Worm (Caenorhabditis elegans) whole organism, L2 larva: Measurements from ENCODE around the gene rpb-12.

ENCODE experiments used
- C34F6.9 ChIP-seq: fragments of 150-350 bp; optimal IDR thresholded peaks from 2 replicates; lab custom pipeline; 2014; ENCODE audit warnings: missing biosample characterization, missing genetic modification characterization
- F13H6.1 ChIP-seq: sonication (generic microtip); optimal IDR thresholded peaks from 2 replicates; lab custom pipeline; 2016; ENCODE audit warnings: missing genetic modification characterization, missing compliant biosample characterization
- Y55F3AM.14 ChIP-seq: fragments of 200-800 bp; sonication (Bioruptor generic); optimal IDR thresholded peaks from 2 replicates; lab custom pipeline; 2018; ENCODE audit warnings: mild to moderate bottlenecking, missing genetic modification characterization, missing compliant biosample characterization
- alr-1 ChIP-seq: fragments of 150-350 bp; optimal IDR thresholded peaks from 2 replicates; lab custom pipeline; 2014; ENCODE audit warnings: missing biosample characterization, missing genetic modification characterization
- aly-2 ChIP-seq: fragments of 150-350 bp; optimal IDR thresholded peaks from 2 replicates; lab custom pipeline; 2014; ENCODE audit warnings: missing biosample characterization, missing genetic modification characterization
- ama-1 ChIP-seq: fragments of 150-350 bp; optimal IDR thresholded peaks from 2 replicates; lab custom pipeline; 2018; ENCODE audit warnings: inconsistent platforms
- blmp-1 ChIP-seq: sonication (generic microtip); optimal IDR thresholded peaks from 2 replicates; lab custom pipeline; 2017; ENCODE audit warnings: missing genetic modification characterization, mild to moderate bottlenecking, missing compliant biosample characterization, antibody characterized with exemption, moderate library complexity; ENCODE audit not compliant: insufficient read depth
- ceh-16 ChIP-seq: fragments of 150-350 bp; optimal IDR thresholded peaks from 2 replicates; lab custom pipeline; 2014; ENCODE audit warnings: missing biosample characterization, missing genetic modification characterization
- crh-2 ChIP-seq: sonication (generic microtip); optimal IDR thresholded peaks from 2 replicates; lab custom pipeline; 2017; ENCODE audit warnings: missing biosample characterization, missing genetic modification characterization
- egl-27 ChIP-seq: sonication (generic microtip); optimal IDR thresholded peaks from 3 replicates; lab custom pipeline; 2017; ENCODE audit warnings: missing biosample characterization, missing genetic modification reagents, missing genetic modification characterization
- elt-1 ChIP-seq: fragments of 150-350 bp; optimal IDR thresholded peaks from 2 replicates; lab custom pipeline; 2014; ENCODE audit warnings: missing biosample characterization, missing genetic modification characterization
- elt-3 ChIP-seq: sonication (generic microtip); optimal IDR thresholded peaks from 2 replicates; lab custom pipeline; 2017; ENCODE audit warnings: missing biosample characterization, missing genetic modification characterization
- fos-1 ChIP-seq: fragments of 150-350 bp; optimal IDR thresholded peaks from 2 replicates; lab custom pipeline; 2014; ENCODE audit warnings: missing biosample characterization, missing genetic modification characterization
- gmeb-1 ChIP-seq: fragments of 150-350 bp; optimal IDR thresholded peaks from 2 replicates; lab custom pipeline; 2014; ENCODE audit warnings: missing biosample characterization, missing genetic modification characterization
- lin-11 ChIP-seq: fragments of 150-350 bp; sonication (generic microtip); optimal IDR thresholded peaks from 2 replicates; lab custom pipeline; 2014; ENCODE audit warnings: missing biosample characterization, missing genetic modification characterization, inconsistent platforms, mixed read lengths
- lin-13 ChIP-seq: fragments of 150-350 bp; optimal IDR thresholded peaks from 2 replicates; lab custom pipeline; 2014; ENCODE audit warnings: missing biosample characterization, missing genetic modification reagents, missing genetic modification characterization
- lin-39 ChIP-seq: fragments of 150-350 bp; optimal IDR thresholded peaks from 2 replicates; lab custom pipeline; 2014; ENCODE audit warnings: missing biosample characterization, missing genetic modification reagents, missing genetic modification characterization
- lsy-2 ChIP-seq, 2 experiments: fragments of 150-350 bp in 1 of 2; sonication (generic microtip) in 1 of 2; optimal IDR thresholded peaks; 2 replicates each; lab custom pipeline; 2014 to 2017; ENCODE audit warnings: missing biosample characterization in 2 of 2, missing genetic modification characterization in 2 of 2
- mab-5 ChIP-seq: fragments of 150-350 bp; optimal IDR thresholded peaks from 2 replicates; lab custom pipeline; 2014; ENCODE audit warnings: missing biosample characterization, missing genetic modification characterization
- mbf-1 ChIP-seq: sonication (generic microtip); optimal IDR thresholded peaks from 2 replicates; lab custom pipeline; 2017; ENCODE audit warnings: missing biosample characterization, missing genetic modification characterization
- mdl-1 ChIP-seq, 2 experiments: fragments of 150-350 bp in 1 of 2; sonication (generic microtip) in 1 of 2; optimal IDR thresholded peaks; 2 replicates each; lab custom pipeline; 2017; ENCODE audit warnings: missing biosample characterization in 2 of 2, missing genetic modification characterization in 2 of 2
- nhr-10 ChIP-seq: sonication (generic microtip); optimal IDR thresholded peaks from 2 replicates; lab custom pipeline; 2017; ENCODE audit warnings: missing biosample characterization, missing genetic modification characterization
- nhr-12 ChIP-seq: fragments of 150-350 bp; optimal IDR thresholded peaks from 2 replicates; lab custom pipeline; 2014; ENCODE audit warnings: missing biosample characterization, missing genetic modification characterization
- nhr-129 ChIP-seq: fragments of 150-350 bp; optimal IDR thresholded peaks from 2 replicates; lab custom pipeline; 2014; ENCODE audit warnings: missing biosample characterization, missing genetic modification characterization
- nhr-21 ChIP-seq: fragments of 150-350 bp; optimal IDR thresholded peaks from 2 replicates; lab custom pipeline; 2014; ENCODE audit warnings: missing biosample characterization, missing genetic modification characterization
- nhr-23 ChIP-seq: fragments of 150-350 bp; optimal IDR thresholded peaks from 2 replicates; lab custom pipeline; 2014; ENCODE audit warnings: missing biosample characterization, missing genetic modification reagents, missing genetic modification characterization
- nhr-237 ChIP-seq: fragments of 150-350 bp; optimal IDR thresholded peaks from 2 replicates; lab custom pipeline; 2014; ENCODE audit warnings: missing biosample characterization, missing genetic modification characterization
- nhr-25 ChIP-seq: fragments of 150-350 bp; sonication (generic microtip); optimal IDR thresholded peaks from 3 replicates; lab custom pipeline; 2014; ENCODE audit warnings: missing biosample characterization, missing genetic modification characterization
- nhr-6 ChIP-seq: fragments of 150-350 bp; optimal IDR thresholded peaks from 2 replicates; lab custom pipeline; 2014; ENCODE audit warnings: missing biosample characterization, missing genetic modification characterization
- nhr-77 ChIP-seq: fragments of 150-350 bp; optimal IDR thresholded peaks from 2 replicates; lab custom pipeline; 2014; ENCODE audit warnings: missing biosample characterization, missing genetic modification characterization
- peb-1 ChIP-seq: fragments of 150-350 bp; optimal IDR thresholded peaks from 2 replicates; lab custom pipeline; 2014; ENCODE audit warnings: missing biosample characterization, missing genetic modification characterization
- sem-4 ChIP-seq: fragments of 150-350 bp; optimal IDR thresholded peaks from 2 replicates; lab custom pipeline; 2014; ENCODE audit warnings: missing biosample characterization, missing genetic modification reagents, missing genetic modification characterization
- skn-1 ChIP-seq: sonication (generic microtip); optimal IDR thresholded peaks from 2 replicates; lab custom pipeline; 2017; ENCODE audit warnings: missing biosample characterization, missing genetic modification characterization
- sma-3 ChIP-seq: sonication (generic microtip); optimal IDR thresholded peaks from 2 replicates; lab custom pipeline; 2016; ENCODE audit warnings: missing genetic modification reagents, missing genetic modification characterization, missing compliant biosample characterization
- unc-39 ChIP-seq: fragments of 150-350 bp; optimal IDR thresholded peaks from 2 replicates; lab custom pipeline; 2014; ENCODE audit warnings: missing biosample characterization, missing genetic modification characterization
- unc-55 ChIP-seq: fragments of 150-350 bp; sonication (generic microtip); optimal IDR thresholded peaks from 3 replicates; lab custom pipeline; 2014; ENCODE audit warnings: missing biosample characterization, missing genetic modification reagents, missing genetic modification characterization
- unc-62 ChIP-seq: fragments of 150-350 bp; optimal IDR thresholded peaks from 2 replicates; lab custom pipeline; 2014; ENCODE audit warnings: missing biosample characterization, missing genetic modification reagents, missing genetic modification characterization
- ztf-1 ChIP-seq: fragments of 200-800 bp; sonication (Bioruptor generic); conservative IDR thresholded peaks from 2 replicates; pipeline ENCODE4 v1.3.6; 2022; ENCODE audit warnings: missing genetic modification characterization, missing compliant biosample characterization
- ztf-11 ChIP-seq: sonication (generic microtip); optimal IDR thresholded peaks from 2 replicates; lab custom pipeline; 2017; ENCODE audit warnings: missing biosample characterization, missing genetic modification characterization
- ztf-4 ChIP-seq: fragments of 150-350 bp; optimal IDR thresholded peaks from 2 replicates; lab custom pipeline; 2014; ENCODE audit warnings: missing biosample characterization, missing genetic modification characterization

rpb-12 gene

ce11 chrIV:9112019-9112418 lies 34.6 kb downstream of the rpb-12 start:
- no peak for TF ChIP-seq ztf-1 (GFP tag; lab: Robert Waterston, UW)
- TF ChIP-seq alr-1 = no peak
- no peak for TF ChIP-seq nhr-23 (tag; lab: Kevin White, UChicago)
- no peak for TF ChIP-seq Y55F3AM.14 (GFP tag; lab: Kevin White, UChicago)
- TF ChIP-seq ztf-4 (tag; lab: Kevin White, UChicago) = no peak
- no peak for TF ChIP-seq peb-1 (tag; lab: Kevin White, UChicago)
- no peak for TF ChIP-seq unc-62
- TF ChIP-seq unc-55 (GFP tag; lab: Kevin White, UChicago) = no peak
- peak; percentile 0 for TF ChIP-seq nhr-21 (tag; lab: Kevin White, UChicago)
- TF ChIP-seq sma-3 (GFP tag; lab: Kevin White, UChicago) = no peak
- TF ChIP-seq ama-1 (lab: Kevin White, UChicago) = no peak
- no peak for TF ChIP-seq nhr-10 (tag; lab: Kevin White, UChicago)
- TF ChIP-seq lin-13 (GFP tag; lab: Kevin White, UChicago) = no peak
- peak; percentile 93 for TF ChIP-seq fos-1 (tag; lab: Kevin White, UChicago)
- no peak for TF ChIP-seq lin-39 (tag; lab: Kevin White, UChicago)
- TF ChIP-seq nhr-6 (tag; lab: Kevin White, UChicago) = no peak
- TF ChIP-seq elt-3 (tag; lab: Kevin White, UChicago) = no peak
- no peak for TF ChIP-seq egl-27
- TF ChIP-seq gmeb-1 (tag; lab: Kevin White, UChicago) = no peak
- peak; percentile 76 for TF ChIP-seq blmp-1 (tag; lab: Kevin White, UChicago)
- no peak for TF ChIP-seq nhr-77 (tag; lab: Kevin White, UChicago)
- TF ChIP-seq ceh-16 (tag; lab: Kevin White, UChicago) = no peak

ce11 chrIV:9108631-9109030 lies 38.0 kb downstream of the rpb-12 start, which contains the start of gene aly-1:
Gene aly-1 (plus strand): TSS chrIV:9108931.
- TF ChIP-seq nhr-129 (tag; lab: Kevin White, UChicago) (no peak), blmp-1 (tag; lab: Kevin White, UChicago) (no peak), aly-2 (tag; lab: Kevin White, UChicago) (no peak), skn-1 (no peak), F13H6.1 (tag; lab: Kevin White, UChicago) (no peak), egl-27 (no peak), lin-11 (tag; lab: Kevin White, UChicago) (no peak), gmeb-1 (tag; lab: Kevin White, UChicago) (no peak), crh-2 (tag; lab: Kevin White, UChicago) (no peak), sma-3 (GFP tag; lab: Kevin White, UChicago) (no peak), mab-5 (no peak), mdl-1 (tag; optimal IDR thresholded peaks at IDR 0.05; lab: Kevin White, UChicago) (no peak), mbf-1 (no peak), nhr-6 (tag; lab: Kevin White, UChicago) (no peak), nhr-237 (no peak)

- TF ChIP-seq unc-62 (no peak), fos-1 (tag; lab: Kevin White, UChicago) (peak; percentile 23), peb-1 (tag; lab: Kevin White, UChicago) (no peak), nhr-77 (tag; lab: Kevin White, UChicago) (no peak), ztf-11 (no peak), lin-11 (tag; lab: Kevin White, UChicago) (no peak), lsy-2 (tag; optimal IDR thresholded peaks at IDR 0.05; lab: Kevin White, UChicago) (peak in 1 of 2 experiments; percentile 70), nhr-6 (tag; lab: Kevin White, UChicago) (no peak), nhr-12 (tag; lab: Kevin White, UChicago) (no peak), gmeb-1 (tag; lab: Kevin White, UChicago) (no peak), ztf-1 (GFP tag; lab: Robert Waterston, UW) (no peak), sem-4 (no peak), crh-2 (tag; lab: Kevin White, UChicago) (peak; percentile 7), nhr-129 (tag; lab: Kevin White, UChicago) (peak; percentile 65), unc-55 (GFP tag; lab: Kevin White, UChicago) (peak; percentile 58), sma-3 (GFP tag; lab: Kevin White, UChicago) (no peak), unc-39 (no peak), nhr-10 (tag; lab: Kevin White, UChicago) (no peak), nhr-25 (tag; lab: Kevin White, UChicago) (no peak), F13H6.1 (tag; lab: Kevin White, UChicago) (no peak), elt-3 (tag; lab: Kevin White, UChicago) (no peak), ama-1 (lab: Kevin White, UChicago) (no peak), C34F6.9 (tag; lab: Kevin White, UChicago) (peak; percentile 85), elt-1 (no peak), alr-1 (no peak), lin-13 (GFP tag; lab: Kevin White, UChicago) (no peak)
Measured at ce11 chrIV:9107464-9107863, 39.2 kb downstream of the rpb-12 start.
